Worm (Caenorhabditis elegans) whole organism, late embryonic: ENCODE results near the gene ctr-9.

Experiments used
- C08G9.2 ChIP-seq: sonication (generic microtip); optimal IDR thresholded peaks from 2 replicates; lab custom pipeline; 2016; ENCODE audit warnings: mild to moderate bottlenecking, missing genetic modification characterization, moderate library complexity, missing compliant biosample characterization
- K02D7.2 ChIP-seq: sonication (generic microtip); optimal IDR thresholded peaks from 2 replicates; lab custom pipeline; 2017; ENCODE audit warnings: mild to moderate bottlenecking, missing genetic modification characterization, missing compliant biosample characterization
- T23F11.4 ChIP-seq: fragments of 200-800 bp; sonication (Bioruptor generic); optimal IDR thresholded peaks from 2 replicates; lab custom pipeline; 2018; ENCODE audit warnings: mild to moderate bottlenecking, missing genetic modification characterization, missing compliant biosample characterization
- ahr-1 ChIP-seq: sonication (generic microtip); optimal IDR thresholded peaks from 2 replicates; lab custom pipeline; 2016; ENCODE audit warnings: missing genetic modification characterization, missing compliant biosample characterization
- ama-1 ChIP-seq: fragments of 150-350 bp; optimal IDR thresholded peaks from 2 replicates; lab custom pipeline; 2014
- ceh-14 ChIP-seq: sonication (generic microtip); optimal IDR thresholded peaks from 2 replicates; lab custom pipeline; 2016; ENCODE audit warnings: missing genotype, missing genetic modification characterization, missing compliant biosample characterization
- ceh-19 ChIP-seq: fragments of 200-800 bp; sonication (Bioruptor generic); optimal IDR thresholded peaks from 2 replicates; lab custom pipeline; 2018; ENCODE audit warnings: mild to moderate bottlenecking, missing genetic modification characterization, missing compliant biosample characterization
- ceh-2 ChIP-seq: sonication (generic microtip); optimal IDR thresholded peaks from 2 replicates; lab custom pipeline; 2016; ENCODE audit warnings: missing genotype, missing genetic modification characterization, missing compliant biosample characterization
- ceh-22 ChIP-seq: sonication (generic microtip); optimal IDR thresholded peaks from 2 replicates; lab custom pipeline; 2017; ENCODE audit warnings: missing biosample characterization, missing genetic modification characterization
- ceh-31 ChIP-seq: sonication (generic microtip); optimal IDR thresholded peaks from 2 replicates; lab custom pipeline; 2016; ENCODE audit warnings: missing genetic modification characterization, missing compliant biosample characterization
- ceh-6 ChIP-seq: fragments of 200-800 bp; sonication (Bioruptor generic); optimal IDR thresholded peaks from 2 replicates; lab custom pipeline; 2018; ENCODE audit warnings: mild to moderate bottlenecking, missing genetic modification characterization, missing compliant biosample characterization
- che-1 ChIP-seq: sonication (generic microtip); optimal IDR thresholded peaks from 2 replicates; lab custom pipeline; 2016; ENCODE audit warnings: mild to moderate bottlenecking, missing genetic modification characterization, missing compliant biosample characterization
- dve-1 ChIP-seq: sonication (generic microtip); optimal IDR thresholded peaks from 2 replicates; lab custom pipeline; 2017; ENCODE audit warnings: antibody characterized with exemption, mild to moderate bottlenecking, missing genetic modification characterization, missing compliant biosample characterization
- elt-4 ChIP-seq: sonication (generic microtip); optimal IDR thresholded peaks from 2 replicates; lab custom pipeline; 2016; ENCODE audit warnings: missing genetic modification characterization, missing compliant biosample characterization
- ets-4 ChIP-seq: sonication (generic microtip); optimal IDR thresholded peaks from 2 replicates; lab custom pipeline; 2016; ENCODE audit warnings: missing genetic modification characterization, missing compliant biosample characterization
- fkh-6 ChIP-seq: sonication (generic microtip); optimal IDR thresholded peaks from 2 replicates; lab custom pipeline; 2016; ENCODE audit warnings: missing genetic modification characterization, missing compliant biosample characterization
- hlh-13 ChIP-seq: fragments of 200-800 bp; sonication (Bioruptor generic); optimal IDR thresholded peaks from 2 replicates; lab custom pipeline; 2018; ENCODE audit warnings: mild to moderate bottlenecking, missing genetic modification characterization, missing compliant biosample characterization
- hlh-15 ChIP-seq: sonication (generic microtip); optimal IDR thresholded peaks from 2 replicates; lab custom pipeline; 2016; ENCODE audit warnings: missing genetic modification characterization, missing compliant biosample characterization
- lim-6 ChIP-seq: sonication (generic microtip); optimal IDR thresholded peaks from 2 replicates; lab custom pipeline; 2016; ENCODE audit warnings: missing genetic modification characterization, missing compliant biosample characterization
- madf-2 ChIP-seq: sonication (generic microtip); optimal IDR thresholded peaks from 2 replicates; lab custom pipeline; 2017; ENCODE audit warnings: missing genetic modification characterization, missing compliant biosample characterization
- mec-3 ChIP-seq: sonication (generic microtip); optimal IDR thresholded peaks from 2 replicates; lab custom pipeline; 2016; ENCODE audit warnings: borderline replicate concordance, missing genetic modification characterization, missing compliant biosample characterization
- nfya-1 ChIP-seq: sonication (generic microtip); optimal IDR thresholded peaks from 2 replicates; lab custom pipeline; 2017; ENCODE audit warnings: missing genetic modification characterization, mild to moderate bottlenecking, missing compliant biosample characterization, antibody characterized with exemption, moderate library complexity
- nhr-11 ChIP-seq: fragments of 150-350 bp; optimal IDR thresholded peaks from 2 replicates; lab custom pipeline; 2014; ENCODE audit warnings: missing biosample characterization, missing genetic modification characterization
- nhr-232 ChIP-seq: sonication (generic microtip); optimal IDR thresholded peaks from 2 replicates; lab custom pipeline; 2016; ENCODE audit warnings: missing genetic modification characterization, missing compliant biosample characterization
- npax-4 ChIP-seq: sonication (generic microtip); optimal IDR thresholded peaks from 2 replicates; lab custom pipeline; 2016; ENCODE audit warnings: missing genetic modification characterization, missing compliant biosample characterization
- pag-3 ChIP-seq: sonication (generic microtip); optimal IDR thresholded peaks from 2 replicates; lab custom pipeline; 2016; ENCODE audit warnings: missing compliant biosample characterization, missing genetic modification characterization, borderline replicate concordance
- pha-2 ChIP-seq: sonication (generic microtip); optimal IDR thresholded peaks from 2 replicates; lab custom pipeline; 2017; ENCODE audit warnings: mild to moderate bottlenecking, missing genetic modification characterization, missing compliant biosample characterization
- pha-4 ChIP-seq: fragments of 150-350 bp; optimal IDR thresholded peaks from 2 replicates; lab custom pipeline; 2018; ENCODE audit warnings: missing biosample characterization, missing genetic modification reagents, missing genetic modification characterization
- pros-1 ChIP-seq: fragments of 150-350 bp; optimal IDR thresholded peaks from 2 replicates; lab custom pipeline; 2014; ENCODE audit warnings: missing biosample characterization, missing genetic modification reagents, missing genetic modification characterization
- sox-4 ChIP-seq: sonication (generic microtip); optimal IDR thresholded peaks from 2 replicates; lab custom pipeline; 2017; ENCODE audit warnings: mild to moderate bottlenecking, missing genetic modification characterization, inconsistent platforms, missing compliant biosample characterization
- tbx-7 ChIP-seq: sonication (generic microtip); optimal IDR thresholded peaks from 2 replicates; lab custom pipeline; 2016; ENCODE audit warnings: missing genotype, missing genetic modification characterization, missing compliant biosample characterization
- unc-42 ChIP-seq: sonication (generic microtip); optimal IDR thresholded peaks from 2 replicates; lab custom pipeline; 2016; ENCODE audit warnings: missing genotype, missing genetic modification characterization, missing compliant biosample characterization
- unc-55 ChIP-seq: sonication (generic microtip); optimal IDR thresholded peaks from 2 replicates; lab custom pipeline; 2017; ENCODE audit warnings: missing biosample characterization, missing genetic modification reagents, missing genetic modification characterization
- unc-86 ChIP-seq: sonication (generic microtip); optimal IDR thresholded peaks from 2 replicates; lab custom pipeline; 2016; ENCODE audit warnings: missing genetic modification characterization, missing compliant biosample characterization
- zip-5 ChIP-seq: sonication (generic microtip); optimal IDR thresholded peaks from 2 replicates; lab custom pipeline; 2016; ENCODE audit warnings: missing genetic modification characterization, missing compliant biosample characterization
- ztf-16 ChIP-seq: sonication (generic microtip); optimal IDR thresholded peaks from 2 replicates; lab custom pipeline; 2017; ENCODE audit warnings: missing genetic modification characterization, missing compliant biosample characterization

ctr-9 gene

ce11 chrIII:9497412-9497811 lies 6.2 kb downstream of the ctr-9 start:
- TF ChIP-seq ceh-31 (tag; lab: Kevin White, UChicago) (no peak), C08G9.2 (tag; lab: Kevin White, UChicago) (no peak), hlh-13 (no peak), npax-4 (no peak), nfya-1 (no peak), dve-1 (tag; lab: Kevin White, UChicago) (no peak), ceh-19 (GFP tag; lab: Kevin White, UChicago) (no peak), unc-42 (tag; lab: Kevin White, UChicago) (no peak), ama-1 (lab: Kevin White, UChicago) (no peak), hlh-15 (tag; lab: Kevin White, UChicago) (no peak), zip-5 (tag; lab: Kevin White, UChicago) (no peak), elt-4 (tag; lab: Kevin White, UChicago) (no peak), ceh-14 (tag; lab: Kevin White, UChicago) (no peak), tbx-7 (no peak)

DNA sequence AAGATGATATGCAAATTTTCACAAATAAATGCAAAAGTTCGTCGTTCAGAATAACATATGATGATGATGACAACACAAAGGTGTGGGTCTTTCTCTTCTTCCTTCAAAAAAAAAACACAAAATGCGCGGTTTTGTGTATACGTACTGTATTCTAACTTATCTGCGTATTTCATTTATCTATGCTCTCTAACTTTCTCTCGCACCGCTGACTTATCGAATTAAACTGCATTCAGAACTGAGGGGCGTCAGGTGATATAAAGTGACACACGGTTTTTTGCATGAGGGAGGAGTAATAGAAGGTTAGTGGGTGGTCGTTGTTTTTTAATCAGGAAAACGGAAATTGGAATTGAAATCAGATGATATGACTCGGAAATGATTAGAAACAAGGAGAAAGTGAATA lies 9.1 kb downstream of the ctr-9 start, which contains the start of gene sod-4:
sod-4 (minus strand) TSS at position 109 of the 400 bp plus-strand sequence.
- TF ChIP-seq nhr-11 (tag; lab: Kevin White, UChicago) (no peak), fkh-6 (tag; lab: Kevin White, UChicago) (no peak), madf-2 (no peak), che-1 (tag; lab: Kevin White, UChicago) (no peak), T23F11.4 (no peak), zip-5 (tag; lab: Kevin White, UChicago) (no peak), K02D7.2 (tag; lab: Kevin White, UChicago) (no peak), lim-6 (tag; lab: Kevin White, UChicago) (no peak)

ce11 chrIII:9501072-9501471 lies 9.9 kb downstream of the ctr-9 start:
- no peak for TF ChIP-seq pha-4
- TF ChIP-seq ceh-31 (tag; lab: Kevin White, UChicago): no peak
- TF ChIP-seq ceh-14 (tag; lab: Kevin White, UChicago): no peak
- TF ChIP-seq sox-4: no peak
- TF ChIP-seq ahr-1 (tag; lab: Kevin White, UChicago): no peak
- TF ChIP-seq madf-2: no peak
- no peak for TF ChIP-seq nhr-232 (tag; lab: Kevin White, UChicago)
- TF ChIP-seq ets-4 (tag; lab: Kevin White, UChicago): no peak
- no peak for TF ChIP-seq T23F11.4
- TF ChIP-seq unc-55 (GFP tag; lab: Kevin White, UChicago): no peak

DNA sequence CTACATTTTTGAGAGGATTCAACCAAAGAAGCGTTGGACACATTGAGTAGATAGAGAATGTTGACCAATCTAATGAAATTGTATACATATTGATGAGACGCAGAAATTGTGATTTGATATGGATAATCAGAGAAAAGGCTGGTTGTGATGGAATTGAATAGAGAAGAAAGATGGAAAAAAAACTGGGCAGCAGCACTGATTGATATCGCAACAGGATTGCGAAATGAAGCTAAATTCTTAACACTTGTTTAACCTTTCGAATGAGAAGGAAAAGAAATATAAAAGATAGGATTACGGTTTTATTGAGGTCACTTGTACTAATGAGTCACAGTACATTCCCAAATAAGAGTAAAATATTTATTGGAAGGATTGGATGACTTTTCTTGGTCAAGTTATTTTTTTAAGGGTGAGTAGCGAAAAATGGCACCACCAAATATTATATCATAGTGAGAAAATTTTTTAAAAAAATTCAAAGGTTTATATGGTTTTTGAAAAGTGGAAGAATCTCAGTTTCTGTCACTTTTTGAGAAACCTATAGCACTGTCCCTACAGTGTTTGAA lies 11.0 kb downstream of the ctr-9 start:
- TF ChIP-seq mec-3 (tag; lab: Kevin White, UChicago) (no peak), nhr-11 (tag; lab: Kevin White, UChicago) (no peak), pag-3 (tag; lab: Kevin White, UChicago) (no peak), ceh-22 (no peak), unc-42 (tag; lab: Kevin White, UChicago) (no peak), tbx-7 (no peak), ceh-6 (GFP tag; lab: Kevin White, UChicago) (no peak), unc-86 (tag; lab: Kevin White, UChicago) (no peak), pros-1 (no peak), pha-2 (no peak), ceh-2 (tag; lab: Kevin White, UChicago) (no peak), ztf-16 (tag; lab: Kevin White, UChicago) (no peak), hlh-13 (no peak), ceh-31 (tag; lab: Kevin White, UChicago) (no peak), T23F11.4 (no peak)
